Worm (Caenorhabditis elegans) whole organism, L1 larva: ENCODE data around the gene ZK688.4.

Experiments
- C34B4.2 ChIP-seq: sonication (generic microtip); optimal IDR thresholded peaks from 2 replicates; lab custom pipeline; 2017; ENCODE audit warnings: mild to moderate bottlenecking, missing genetic modification characterization, missing compliant biosample characterization
- Y116A8C.19 ChIP-seq: sonication (generic microtip); optimal IDR thresholded peaks from 2 replicates; lab custom pipeline; 2016; ENCODE audit warnings: missing compliant biosample characterization, missing genetic modification characterization, borderline replicate concordance
- alr-1 ChIP-seq: fragments of 200-800 bp; sonication (Bioruptor generic); optimal IDR thresholded peaks from 2 replicates; lab custom pipeline; 2018; ENCODE audit warnings: borderline replicate concordance, mild to moderate bottlenecking, missing genetic modification characterization, missing compliant biosample characterization
- aly-2 ChIP-seq: fragments of 150-350 bp; optimal IDR thresholded peaks from 2 replicates; lab custom pipeline; 2014; ENCODE audit warnings: missing biosample characterization, missing genetic modification characterization
- ama-1 ChIP-seq: fragments of 150-350 bp; optimal IDR thresholded peaks from 2 replicates; lab custom pipeline; 2014
- blmp-1 ChIP-seq: fragments of 150-350 bp; optimal IDR thresholded peaks from 2 replicates; lab custom pipeline; 2014; ENCODE audit warnings: missing biosample characterization, missing genetic modification characterization
- ceh-63 ChIP-seq: fragments of 200-800 bp; sonication (Bioruptor generic); optimal IDR thresholded peaks from 2 replicates; lab custom pipeline; 2018; ENCODE audit warnings: mild to moderate bottlenecking, missing genetic modification characterization, missing compliant biosample characterization
- ceh-82 ChIP-seq, 3 experiments: fragments of 150-350 bp in 1 of 3; sonication (generic microtip) in 2 of 3; optimal IDR thresholded peaks; 2 replicates each; lab custom pipeline; 2014 to 2017; ENCODE audit warnings: missing biosample characterization in 3 of 3, missing genetic modification characterization in 3 of 3
- ceh-88 ChIP-seq: fragments of 200-800 bp; sonication (Bioruptor generic); IDR thresholded peaks from 2 replicates; pipeline ENCODE4 v1.3.6; 2022; ENCODE audit warnings: missing genetic modification characterization, missing compliant biosample characterization
- ceh-90 ChIP-seq: sonication (generic microtip); optimal IDR thresholded peaks from 2 replicates; lab custom pipeline; 2016; ENCODE audit warnings: missing genetic modification characterization, missing compliant biosample characterization
- dpl-1 ChIP-seq, 3 experiments: fragments of 150-350 bp in 2 of 3; sonication (generic microtip) in 1 of 3; optimal IDR thresholded peaks; 2 replicates each; lab custom pipeline; 2014 to 2017; ENCODE audit warnings: missing biosample characterization in 3 of 3, missing genetic modification characterization in 3 of 3, missing genetic modification reagents in 3 of 3
- dsc-1 ChIP-seq: sonication (generic microtip); optimal IDR thresholded peaks from 2 replicates; lab custom pipeline; 2016; ENCODE audit warnings: mild to moderate bottlenecking, missing genetic modification characterization, missing compliant biosample characterization
- efl-1 ChIP-seq, 4 experiments: fragments of 150-350 bp; optimal IDR thresholded peaks in 3 of 4; peaks in 1 of 4; 1 replicate in 1 of 4; 2 replicates in 3 of 4; lab custom pipeline; 2014; ENCODE audit warnings: missing biosample characterization in 2 of 4, missing genetic modification characterization in 2 of 4, missing genetic modification reagents in 2 of 4
- elt-2 ChIP-seq: sonication (generic microtip); optimal IDR thresholded peaks from 2 replicates; lab custom pipeline; 2016; ENCODE audit warnings: missing genetic modification characterization, mild to moderate bottlenecking, inconsistent platforms, missing compliant biosample characterization, missing genetic modification reagents
- fkh-10 ChIP-seq: sonication (generic microtip); optimal IDR thresholded peaks from 2 replicates; lab custom pipeline; 2017; ENCODE audit warnings: missing biosample characterization, missing genetic modification reagents, missing genetic modification characterization
- fkh-4 ChIP-seq: sonication (generic microtip); optimal IDR thresholded peaks from 2 replicates; lab custom pipeline; 2016; ENCODE audit warnings: missing compliant biosample characterization, missing genetic modification characterization, borderline replicate concordance
- fkh-8 ChIP-seq: sonication (generic microtip); optimal IDR thresholded peaks from 2 replicates; lab custom pipeline; 2016; ENCODE audit warnings: mild to moderate bottlenecking, missing genetic modification characterization, missing compliant biosample characterization
- fos-1 ChIP-seq: fragments of 150-350 bp; optimal IDR thresholded peaks from 2 replicates; lab custom pipeline; 2014; ENCODE audit warnings: missing biosample characterization, missing genetic modification characterization
- grh-1 ChIP-seq: fragments of 200-800 bp; sonication (Bioruptor generic); IDR thresholded peaks from 2 replicates; pipeline ENCODE4 v1.3.6; 2022; ENCODE audit warnings: missing genetic modification reagents, missing genetic modification characterization, missing compliant biosample characterization
- hlh-4 ChIP-seq: sonication (generic microtip); optimal IDR thresholded peaks from 2 replicates; lab custom pipeline; 2016; ENCODE audit warnings: mild to moderate bottlenecking, missing genetic modification characterization, missing compliant biosample characterization
- hpl-2 ChIP-seq: fragments of 150-350 bp; optimal IDR thresholded peaks from 2 replicates; lab custom pipeline; 2014; ENCODE audit warnings: missing biosample characterization, missing genetic modification reagents, missing genetic modification characterization
- irx-1 ChIP-seq: sonication (generic microtip); optimal IDR thresholded peaks from 2 replicates; lab custom pipeline; 2016; ENCODE audit warnings: missing genetic modification characterization, missing compliant biosample characterization
- isw-1 ChIP-seq: fragments of 200-800 bp; sonication (Bioruptor generic); IDR thresholded peaks from 2 replicates; pipeline ENCODE4 v1.3.6; 2022; ENCODE audit warnings: missing genetic modification characterization, missing compliant biosample characterization
- lin-13 ChIP-seq: fragments of 150-350 bp; optimal IDR thresholded peaks from 2 replicates; lab custom pipeline; 2014; ENCODE audit warnings: missing biosample characterization, missing genetic modification reagents, missing genetic modification characterization
- lin-15B ChIP-seq: fragments of 150-350 bp; sonication (generic microtip); optimal IDR thresholded peaks from 3 replicates; lab custom pipeline; 2014; ENCODE audit warnings: missing biosample characterization, missing genetic modification characterization
- lin-35 ChIP-seq, 2 experiments: fragments of 150-350 bp; optimal IDR thresholded peaks; 2 replicates each; lab custom pipeline; 2014; ENCODE audit warnings: missing biosample characterization in 2 of 2, missing genetic modification characterization in 2 of 2, missing genetic modification reagents in 2 of 2
- lsy-2 ChIP-seq, 2 experiments: fragments of 150-350 bp; optimal IDR thresholded peaks; 2 replicates each; lab custom pipeline; 2014; ENCODE audit warnings: missing biosample characterization in 2 of 2, missing genetic modification characterization in 2 of 2
- mab-9 ChIP-seq: fragments of 200-800 bp; sonication (Bioruptor generic); IDR thresholded peaks from 2 replicates; pipeline ENCODE4 v1.3.6; 2022; ENCODE audit warnings: missing genetic modification reagents, missing genetic modification characterization, missing compliant biosample characterization
- mef-2 ChIP-seq: fragments of 150-350 bp; optimal IDR thresholded peaks from 2 replicates; lab custom pipeline; 2014; ENCODE audit warnings: missing biosample characterization, missing genetic modification characterization
- nhr-20 ChIP-seq: sonication (generic microtip); optimal IDR thresholded peaks from 2 replicates; lab custom pipeline; 2016; ENCODE audit warnings: mild to moderate bottlenecking, missing genetic modification characterization, missing compliant biosample characterization
- nhr-237 ChIP-seq: fragments of 150-350 bp; optimal IDR thresholded peaks from 2 replicates; lab custom pipeline; 2014; ENCODE audit warnings: missing biosample characterization, missing genetic modification characterization
- nhr-71 ChIP-seq: sonication (generic microtip); optimal IDR thresholded peaks from 2 replicates; lab custom pipeline; 2016; ENCODE audit warnings: mild to moderate bottlenecking, missing genetic modification characterization, moderate library complexity, missing compliant biosample characterization
- nhr-76 ChIP-seq: sonication (generic microtip); optimal IDR thresholded peaks from 2 replicates; lab custom pipeline; 2017; ENCODE audit warnings: missing biosample characterization, missing genetic modification characterization
- nhr-85 ChIP-seq: sonication (generic microtip); peaks from one replicate; lab custom pipeline; 2016; ENCODE audit warnings: missing genetic modification characterization, inconsistent platforms, missing compliant biosample characterization
- nhr-90 ChIP-seq: sonication (generic microtip); optimal IDR thresholded peaks from 2 replicates; lab custom pipeline; 2016; ENCODE audit warnings: mild to moderate bottlenecking, missing genetic modification characterization, missing compliant biosample characterization; ENCODE audit not compliant: poor library complexity
- pag-3 ChIP-seq: sonication (generic microtip); optimal IDR thresholded peaks from 2 replicates; lab custom pipeline; 2017; ENCODE audit warnings: missing genetic modification characterization, mild to moderate bottlenecking, missing compliant biosample characterization, antibody characterized with exemption, borderline replicate concordance; ENCODE audit not compliant: insufficient read depth
- pax-3 ChIP-seq: fragments of 200-800 bp; sonication (Bioruptor generic); optimal IDR thresholded peaks from 2 replicates; lab custom pipeline; 2018; ENCODE audit warnings: mild to moderate bottlenecking, missing genetic modification characterization, moderate library complexity, missing compliant biosample characterization
- rnt-1 ChIP-seq: sonication (generic microtip); optimal IDR thresholded peaks from 2 replicates; lab custom pipeline; 2016; ENCODE audit warnings: mild to moderate bottlenecking, missing genetic modification characterization, moderate library complexity, missing compliant biosample characterization
- skn-1 ChIP-seq: fragments of 150-350 bp; optimal IDR thresholded peaks from 2 replicates; lab custom pipeline; 2014; ENCODE audit warnings: missing biosample characterization, missing genetic modification characterization
- sox-4 ChIP-seq: sonication (generic microtip); optimal IDR thresholded peaks from 2 replicates; lab custom pipeline; 2016; ENCODE audit warnings: missing genetic modification characterization, missing compliant biosample characterization
- sptf-1 ChIP-seq: fragments of 150-350 bp; optimal IDR thresholded peaks from 2 replicates; lab custom pipeline; 2014; ENCODE audit warnings: missing biosample characterization, missing genetic modification characterization
- sup-37 ChIP-seq: fragments of 200-800 bp; sonication (Bioruptor generic); optimal IDR thresholded peaks from 2 replicates; lab custom pipeline; 2018; ENCODE audit warnings: mild to moderate bottlenecking, missing genetic modification characterization, missing compliant biosample characterization
- swsn-7 ChIP-seq: sonication (generic microtip); optimal IDR thresholded peaks from 2 replicates; lab custom pipeline; 2016; ENCODE audit warnings: missing genetic modification characterization, missing compliant biosample characterization
- tbx-2 ChIP-seq: sonication (generic microtip); optimal IDR thresholded peaks from 2 replicates; lab custom pipeline; 2016; ENCODE audit warnings: missing genetic modification characterization, missing compliant biosample characterization
- unc-130 ChIP-seq: fragments of 150-350 bp; optimal IDR thresholded peaks from 2 replicates; lab custom pipeline; 2017; ENCODE audit warnings: missing biosample characterization, missing genetic modification characterization, inconsistent platforms
- unc-86 ChIP-seq: sonication (generic microtip); optimal IDR thresholded peaks from 2 replicates; lab custom pipeline; 2016; ENCODE audit warnings: missing genetic modification characterization, missing compliant biosample characterization
- unc-98 ChIP-seq: fragments of 200-800 bp; sonication (Bioruptor generic); IDR thresholded peaks from 2 replicates; pipeline ENCODE4 v1.3.6; 2022; ENCODE audit warnings: missing genetic modification characterization, missing compliant biosample characterization
- zag-1 ChIP-seq: fragments of 150-350 bp; optimal IDR thresholded peaks from 2 replicates; lab custom pipeline; 2014; ENCODE audit warnings: missing biosample characterization, missing genetic modification characterization
- zip-4 ChIP-seq: fragments of 200-800 bp; sonication (Bioruptor generic); optimal IDR thresholded peaks from 2 replicates; lab custom pipeline; 2018; ENCODE audit warnings: mild to moderate bottlenecking, missing genetic modification characterization, moderate library complexity, missing compliant biosample characterization
- ztf-4 ChIP-seq: fragments of 150-350 bp; optimal IDR thresholded peaks from 2 replicates; lab custom pipeline; 2014; ENCODE audit warnings: missing biosample characterization, missing genetic modification characterization

ZK688.4 gene

ce11 chrIII:7891573-7892306 is 3.1 kb upstream of the ZK688.4 start, which contains the start of the genes ZK688.5 and fahd-1 (continued):
- TF ChIP-seq rnt-1 (tag; lab: Kevin White, UChicago) (peak; percentile 71), elt-2 (peak; percentile 21), ceh-88 (GFP tag; lab: Robert Waterston, UW) (no peak), lin-15B (tag; lab: Kevin White, UChicago) (no peak), nhr-85 (peak; percentile 79), skn-1 (tag; lab: Kevin White, UChicago) (peak; percentile 76), irx-1 (tag; lab: Kevin White, UChicago) (no peak), zag-1 (no peak), fos-1 (tag; lab: Kevin White, UChicago) (no peak), nhr-237 (tag; lab: Kevin White, UChicago) (peak; percentile 10), fkh-8 (tag; lab: Kevin White, UChicago) (peak; percentile 54), dpl-1 (GFP tag; optimal IDR thresholded peaks at IDR 0.05; lab: Kevin White, UChicago) (peak; percentile 43 to 50 (median 49)), mef-2 (no peak), lin-13 (GFP tag; lab: Kevin White, UChicago) (no peak), nhr-20 (peak; percentile 72), grh-1 (GFP tag; lab: Robert Waterston, UW) (no peak), fkh-10 (no peak), swsn-7 (tag; lab: Kevin White, UChicago) (peak; percentile 76), unc-98 (GFP tag; lab: Robert Waterston, UW) (no peak), aly-2 (tag; lab: Kevin White, UChicago) (no peak), hpl-2 (GFP tag; lab: Kevin White, UChicago) (no peak), sup-37 (GFP tag; lab: Kevin White, UChicago) (no peak), Y116A8C.19 (tag; lab: Kevin White, UChicago) (no peak), lsy-2 (tag; optimal IDR thresholded peaks at IDR 0.05; lab: Kevin White, UChicago) (peak; percentile 62 to 77), nhr-71 (peak; percentile 83), pax-3 (tag; lab: Kevin White, UChicago) (no peak), mab-9 (GFP tag; lab: Robert Waterston, UW) (no peak), nhr-90 (peak; percentile 49), sox-4 (tag; lab: Kevin White, UChicago) (no peak), hlh-4 (tag; lab: Kevin White, UChicago) (no peak), isw-1 (GFP tag; lab: Robert Waterston, UW) (peak; percentile 35; the same call in 1 of the 2 replicates), C34B4.2 (tag; lab: Kevin White, UChicago) (no peak), fkh-4 (no peak), ceh-82 (tag; optimal IDR thresholded peaks at IDR 0.05; lab: Kevin White, UChicago) (peak; percentile 5 to 80 (median 47)), zip-4 (GFP tag; lab: Kevin White, UChicago) (no peak), unc-86 (peak; percentile 34), tbx-2 (tag; lab: Kevin White, UChicago) (peak; percentile 62), sptf-1 (tag; lab: Kevin White, UChicago) (no peak), dsc-1 (tag; lab: Kevin White, UChicago) (peak; percentile 39), lin-35 (GFP tag; optimal IDR thresholded peaks at IDR 0.05; lab: Kevin White, UChicago) (peak; percentile 70 to 71), ceh-90 (tag; lab: Kevin White, UChicago) (no peak), ceh-63 (GFP tag; lab: Kevin White, UChicago) (no peak), pag-3 (no peak), blmp-1 (tag; lab: Kevin White, UChicago) (peak; percentile 92), ama-1 (no peak), unc-130 (tag; lab: Kevin White, UChicago) (no peak), alr-1 (no peak), ztf-4 (peak; percentile 34), efl-1 (optimal IDR thresholded peaks at IDR 0.05; lab: Kevin White, UChicago) (peak; percentile 72 to 77), efl-1 (GFP tag; optimal IDR thresholded peaks at IDR 0.05 in 1 of 2; lab: Kevin White, UChicago) (peak; percentile 27 to 94), nhr-76 (tag; lab: Kevin White, UChicago) (no peak)
